Fruit fly (Drosophila melanogaster): ENCODE results near the gene CG5608.
A peak's percentile ranks its signal among the peaks of the same experiment; 100 is the strongest.

CG5608 gene

DNA sequence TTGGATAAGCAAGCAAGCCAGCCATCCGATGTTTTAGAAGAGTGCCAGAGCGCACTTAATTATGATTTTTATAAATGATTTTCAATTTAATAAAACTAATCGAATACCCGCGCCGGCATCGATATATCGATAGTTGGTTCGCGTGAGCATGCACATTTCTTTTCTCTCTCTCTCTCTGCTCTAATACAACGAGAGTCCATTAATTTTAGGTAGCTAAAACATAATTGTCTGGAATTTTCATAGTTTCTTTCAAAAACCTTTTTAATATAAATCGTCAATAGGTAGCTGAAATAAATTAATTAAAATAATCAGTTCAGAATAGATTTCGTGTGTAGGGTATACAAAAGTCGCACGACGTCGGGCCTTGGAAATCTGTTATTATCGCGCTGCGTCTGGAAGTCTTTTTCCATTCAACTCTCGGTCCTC lies 16.2 kb downstream of the CG5608 start, which contains the start of gene CG18549:
Gene CG18549 (plus strand): TSS at position 408 of the 426 bp plus-strand sequence.
- TF ChIP-seq EcR (GFP tag; optimal IDR thresholded peaks at IDR 0.05) (no peak), pan (optimal IDR thresholded peaks at IDR 0.05) (no peak), psq (optimal IDR thresholded peaks at IDR 0.05) (no peak)

DNA sequence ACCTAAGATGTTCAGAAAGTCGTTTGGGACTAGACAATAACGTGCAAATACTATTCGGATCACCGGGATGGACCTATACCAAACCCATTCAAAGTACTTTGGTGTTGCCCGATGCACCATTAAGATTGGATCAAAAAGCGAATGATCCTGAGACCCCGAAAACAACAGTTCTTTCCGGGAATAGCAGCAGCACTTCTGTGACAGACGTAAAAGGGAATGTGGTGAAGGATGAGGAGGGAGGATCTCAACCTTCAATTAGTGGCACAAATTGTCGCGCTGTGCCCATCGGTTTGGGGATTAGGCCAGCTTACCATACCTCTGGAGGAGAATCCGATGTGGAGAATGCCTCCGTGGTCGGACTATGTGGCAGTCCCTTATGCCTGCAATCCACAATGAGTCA lies 16.8 kb downstream of the CG5608 start:
- TF ChIP-seq psq (optimal IDR thresholded peaks at IDR 0.05): no peak
- no peak for TF ChIP-seq EcR (GFP tag; optimal IDR thresholded peaks at IDR 0.05)
- no peak for TF ChIP-seq pan (optimal IDR thresholded peaks at IDR 0.05)
- TF ChIP-seq CG8478 (optimal IDR thresholded peaks at IDR 0.05): no peak
- no peak for TF ChIP-seq usp (GFP tag; optimal IDR thresholded peaks at IDR 0.05)
- TF ChIP-seq Dll (optimal IDR thresholded peaks at IDR 0.05): no peak

dm6 chr3R:12447353-12447752 lies 17.7 kb downstream of the CG5608 start, which contains the start of gene vrs:
Gene vrs (plus strand): TSS chr3R:12447653.
- TF ChIP-seq pan (optimal IDR thresholded peaks at IDR 0.05) (no peak), CG8478 (optimal IDR thresholded peaks at IDR 0.05) (no peak), Dll (optimal IDR thresholded peaks at IDR 0.05) (no peak), EcR (GFP tag; optimal IDR thresholded peaks at IDR 0.05) (no peak), usp (GFP tag; optimal IDR thresholded peaks at IDR 0.05) (no peak)

dm6 chr3R:12445468-12445867 lies 19.6 kb downstream of the CG5608 start:
- no peak for TF ChIP-seq Dll (optimal IDR thresholded peaks at IDR 0.05)
- TF ChIP-seq EcR (GFP tag; optimal IDR thresholded peaks at IDR 0.05): no peak
- TF ChIP-seq usp (GFP tag; optimal IDR thresholded peaks at IDR 0.05): no peak
- TF ChIP-seq CG8478 (optimal IDR thresholded peaks at IDR 0.05): no peak
- no peak for TF ChIP-seq psq (optimal IDR thresholded peaks at IDR 0.05)
- TF ChIP-seq pan (optimal IDR thresholded peaks at IDR 0.05): no peak

dm6 chr3R:12443769-12444168 lies 21.3 kb downstream of the CG5608 start:
- no peak for TF ChIP-seq psq (optimal IDR thresholded peaks at IDR 0.05)
- TF ChIP-seq pan (optimal IDR thresholded peaks at IDR 0.05): no peak
- TF ChIP-seq EcR (GFP tag; optimal IDR thresholded peaks at IDR 0.05): no peak

DNA sequence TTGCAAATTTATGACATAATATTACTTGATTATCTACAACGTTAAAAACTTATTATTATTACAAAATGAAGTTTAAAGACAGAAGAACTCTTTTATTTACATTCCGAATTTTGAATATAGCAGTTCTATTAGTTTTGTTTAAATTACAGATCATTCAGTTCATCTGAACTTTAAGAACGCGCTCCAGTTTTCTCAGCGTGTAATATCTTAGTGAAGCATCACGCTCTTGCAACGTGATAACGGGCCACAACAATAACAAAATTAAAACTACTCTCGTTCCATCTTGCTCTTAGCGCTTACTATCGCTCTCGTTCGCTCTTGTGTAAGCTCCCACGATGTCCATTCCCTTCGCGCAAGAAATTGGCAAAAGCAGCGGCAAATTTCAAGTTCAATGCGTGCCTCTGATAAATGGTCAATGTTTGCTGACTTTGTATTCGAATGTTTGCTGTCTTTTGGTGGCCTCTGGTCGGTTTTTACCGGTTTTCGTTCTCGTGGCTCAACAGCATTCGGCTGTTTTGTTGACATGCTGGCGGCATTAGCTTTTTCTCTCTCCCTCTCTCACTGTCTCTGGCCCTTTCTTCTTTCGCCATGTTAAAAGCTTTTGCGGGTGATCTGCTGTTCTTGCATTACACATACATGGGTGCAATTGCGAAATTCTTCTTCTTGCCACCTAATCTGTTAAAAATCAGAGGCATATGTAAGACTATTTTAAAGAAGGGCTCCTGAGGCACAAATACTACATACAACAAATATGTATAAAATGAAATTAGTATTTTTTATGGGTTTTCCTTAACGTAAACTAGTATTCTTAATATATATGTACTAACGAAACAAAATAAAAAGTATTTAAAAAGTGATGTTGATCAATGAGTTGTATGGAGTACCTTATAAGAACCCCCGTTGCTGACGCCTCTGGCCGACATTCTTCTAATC lies 22.2 kb downstream of the CG5608 start:
- TF ChIP-seq EcR (GFP tag; optimal IDR thresholded peaks at IDR 0.05) (no peak), CG8478 (optimal IDR thresholded peaks at IDR 0.05) (peak; percentile 7), usp (GFP tag; optimal IDR thresholded peaks at IDR 0.05) (no peak), Dll (optimal IDR thresholded peaks at IDR 0.05) (no peak), psq (optimal IDR thresholded peaks at IDR 0.05) (no peak), pan (optimal IDR thresholded peaks at IDR 0.05) (no peak)

dm6 chr3R:12441008-12441606 lies 24.0 kb downstream of the CG5608 start:
- TF ChIP-seq EcR (GFP tag; optimal IDR thresholded peaks at IDR 0.05) (no peak), Dll (optimal IDR thresholded peaks at IDR 0.05) (no peak), pan (optimal IDR thresholded peaks at IDR 0.05) (no peak), usp (GFP tag; optimal IDR thresholded peaks at IDR 0.05) (no peak)

DNA sequence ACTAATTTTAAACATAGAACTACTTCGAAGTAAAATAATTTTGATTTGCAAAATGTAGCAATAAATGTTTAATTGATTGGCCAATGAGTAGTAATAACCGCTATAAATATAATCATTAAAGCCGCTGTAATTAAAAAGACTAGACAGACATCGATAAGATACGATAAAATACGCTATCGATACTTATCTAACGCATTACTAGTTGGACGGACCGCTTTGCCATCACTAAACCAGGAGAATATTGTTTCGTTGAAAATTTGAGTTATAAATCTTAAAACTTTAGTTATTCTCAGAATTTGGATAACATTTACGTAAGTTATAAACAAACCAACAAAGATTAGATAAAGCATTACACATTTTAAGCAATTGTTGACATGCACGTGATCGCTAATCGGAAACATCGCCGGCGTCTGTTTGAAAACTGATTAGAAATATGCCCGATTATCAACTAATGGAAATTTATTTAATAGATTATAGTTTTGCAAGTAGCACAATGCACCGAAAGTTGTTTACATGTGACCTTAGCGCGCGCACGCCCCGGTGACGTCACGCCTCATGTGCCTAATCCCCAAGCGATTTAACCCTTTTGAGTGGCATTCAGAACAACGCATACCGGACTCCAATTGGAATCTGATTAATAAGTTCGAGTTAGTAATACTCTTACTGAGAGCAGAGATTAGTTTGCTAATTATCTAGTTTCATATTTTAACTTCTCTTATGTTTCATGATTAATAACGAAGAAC lies 25.5 kb downstream of the CG5608 start, which contains the start of gene Desat1:
Gene Desat1 (plus strand): TSS at position 200 of the 743 bp plus-strand sequence.
- TF ChIP-seq pan (optimal IDR thresholded peaks at IDR 0.05) (no peak), usp (GFP tag; optimal IDR thresholded peaks at IDR 0.05) (no peak), Dll (optimal IDR thresholded peaks at IDR 0.05) (no peak)

- TF ChIP-seq EcR (GFP tag; optimal IDR thresholded peaks at IDR 0.05) (no peak), psq (optimal IDR thresholded peaks at IDR 0.05) (no peak), usp (GFP tag; optimal IDR thresholded peaks at IDR 0.05) (no peak), Dll (optimal IDR thresholded peaks at IDR 0.05) (no peak), CG8478 (optimal IDR thresholded peaks at IDR 0.05) (no peak), pan (optimal IDR thresholded peaks at IDR 0.05) (no peak)
Observed at dm6 chr3R:12439039-12439400, 26.1 kb downstream of the CG5608 start, which contains the start of the genes CG17207 and CG46427. Gene CG17207 (minus strand): TSS chr3R:12439139. Gene CG46427 (minus strand): TSS chr3R:12439139.

- TF ChIP-seq EcR (GFP tag; optimal IDR thresholded peaks at IDR 0.05) (no peak), usp (GFP tag; optimal IDR thresholded peaks at IDR 0.05) (no peak), pan (optimal IDR thresholded peaks at IDR 0.05) (no peak), CG8478 (optimal IDR thresholded peaks at IDR 0.05) (no peak), Dll (optimal IDR thresholded peaks at IDR 0.05) (no peak), psq (optimal IDR thresholded peaks at IDR 0.05) (no peak)
Observed at dm6 chr3R:12435948-12436347, 29.1 kb downstream of the CG5608 start, which contains the start of gene Desat2. Gene Desat2 (plus strand): TSS chr3R:12436248.

DNA sequence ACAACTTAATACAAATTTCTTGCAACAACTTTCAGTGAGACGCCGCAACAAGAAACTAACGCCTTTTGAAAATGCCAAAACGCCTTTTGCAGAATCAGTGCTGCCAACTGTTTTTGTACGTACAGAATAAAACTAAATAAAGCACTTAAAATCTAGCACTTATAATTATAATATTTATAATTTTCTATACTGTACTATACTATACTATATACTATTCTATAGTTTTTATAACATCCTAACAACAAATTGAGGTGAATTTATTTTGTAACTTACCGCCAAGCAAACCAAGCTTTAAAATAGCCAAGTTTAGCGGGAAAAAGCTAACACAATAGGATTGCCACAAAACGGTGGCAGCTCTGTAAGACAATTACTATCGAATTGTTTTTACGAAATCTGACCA lies 31.3 kb downstream of the CG5608 start, which contains the start of the genes Aos1 and Srlp:
Gene Aos1 (minus strand): TSS at position 59 of the 400 bp plus-strand sequence.
Gene Srlp (plus strand): TSS at position 335 of the 400 bp plus-strand sequence.
- TF ChIP-seq Dll (optimal IDR thresholded peaks at IDR 0.05) (no peak), EcR (GFP tag; optimal IDR thresholded peaks at IDR 0.05) (no peak), psq (optimal IDR thresholded peaks at IDR 0.05) (no peak), pan (optimal IDR thresholded peaks at IDR 0.05) (no peak), usp (GFP tag; optimal IDR thresholded peaks at IDR 0.05) (no peak), CG8478 (optimal IDR thresholded peaks at IDR 0.05) (no peak)
